Fruit fly (Drosophila melanogaster) whole organism, embryonic: ENCODE data around the gene RpL34b.

Experiments used
- B-H1 ChIP-seq: fragments of 200-800 bp; sonication (Bioruptor generic); IDR thresholded peaks from 3 replicates; pipeline ENCODE4 v1.3.6; 2022; ENCODE audit warnings: missing biosample characterization, missing genetic modification characterization
- CG10209 ChIP-seq: fragments of 200-800 bp; sonication (Bioruptor generic); optimal IDR thresholded peaks from 3 replicates; lab custom pipeline; 2017; ENCODE audit warnings: missing biosample characterization, mild to moderate bottlenecking, missing genetic modification characterization, missing genetic modification reagents
- CG10462 ChIP-seq: fragments of 200-800 bp; sonication (Bioruptor generic); optimal IDR thresholded peaks from 2 replicates; lab custom pipeline; 2016; ENCODE audit warnings: missing biosample characterization, missing genetic modification characterization
- CG10959 ChIP-seq: fragments of 200-800 bp; sonication (Bioruptor generic); IDR thresholded peaks from 2 replicates; pipeline ENCODE4 v1.3.6; 2022; ENCODE audit warnings: missing biosample characterization, missing genetic modification characterization
- CG11093 ChIP-seq: fragments of 200-800 bp; sonication (Bioruptor generic); IDR thresholded peaks from 3 replicates; pipeline ENCODE4 v1.3.6; 2022; ENCODE audit warnings: missing biosample characterization, missing genetic modification characterization
- CG11456 ChIP-seq: fragments of 200-800 bp; sonication (Bioruptor generic); IDR thresholded peaks from 3 replicates; pipeline ENCODE4 v1.3.6; 2022; ENCODE audit warnings: missing biosample characterization, missing genetic modification characterization
- CG15269 ChIP-seq: fragments of 200-800 bp; sonication (Bioruptor generic); optimal IDR thresholded peaks from 2 replicates; lab custom pipeline; 2018; ENCODE audit warnings: missing biosample characterization, mild to moderate bottlenecking, missing genetic modification characterization, moderate library complexity
- CG15514 ChIP-seq: fragments of 200-800 bp; sonication (Bioruptor generic); optimal IDR thresholded peaks from 3 replicates; lab custom pipeline; 2017; ENCODE audit warnings: missing biosample characterization, missing genetic modification characterization, mild to moderate bottlenecking, moderate library complexity, missing genetic modification reagents
- CG16813 ChIP-seq: fragments of 200-800 bp; sonication (Bioruptor generic); IDR thresholded peaks from 3 replicates; pipeline ENCODE4 v1.3.6; 2022; ENCODE audit warnings: missing biosample characterization, missing genetic modification characterization; ENCODE audit not compliant: partially characterized antibody
- CG17829 ChIP-seq: fragments of 200-800 bp; optimal IDR thresholded peaks from 2 replicates; lab custom pipeline; 2019; ENCODE audit warnings: missing biosample characterization, mild to moderate bottlenecking, missing genetic modification characterization, moderate library complexity
- CG18476 ChIP-seq: fragments of 200-800 bp; sonication (Bioruptor generic); optimal IDR thresholded peaks from 2 replicates; lab custom pipeline; 2016; ENCODE audit warnings: missing biosample characterization, mild to moderate bottlenecking, missing genetic modification characterization
- CG18764 ChIP-seq: fragments of 200-800 bp; sonication (Bioruptor generic); optimal IDR thresholded peaks from 3 replicates; lab custom pipeline; 2016; ENCODE audit warnings: missing biosample characterization, missing genetic modification characterization
- CG32532 ChIP-seq: fragments of 200-800 bp; sonication (Bioruptor generic); IDR thresholded peaks from 2 replicates; pipeline ENCODE4 v1.3.6; 2022; ENCODE audit warnings: missing biosample characterization, missing genetic modification characterization
- CG32767 ChIP-seq: fragments of 200-800 bp; sonication (Bioruptor generic); IDR thresholded peaks from 2 replicates; pipeline ENCODE4 v1.3.6; 2022; ENCODE audit warnings: missing biosample characterization, missing genetic modification characterization
- CG34422 ChIP-seq: fragments of 200-800 bp; sonication (Bioruptor generic); IDR thresholded peaks from 3 replicates; pipeline ENCODE4 v1.3.6; 2022; ENCODE audit warnings: missing biosample characterization, missing genetic modification characterization
- CG4617 ChIP-seq: fragments of 200-800 bp; sonication (Bioruptor generic); optimal IDR thresholded peaks from 3 replicates; lab custom pipeline; 2016; ENCODE audit warnings: missing biosample characterization, missing genetic modification characterization, borderline replicate concordance
- CG6813 ChIP-seq: fragments of 200-800 bp; sonication (Bioruptor generic); optimal IDR thresholded peaks from 2 replicates; lab custom pipeline; 2017; ENCODE audit warnings: missing biosample characterization, missing genetic modification characterization, mild to moderate bottlenecking, moderate library complexity, missing genetic modification reagents
- CG7928 ChIP-seq: fragments of 200-800 bp; sonication (Bioruptor generic); optimal IDR thresholded peaks from 2 replicates; lab custom pipeline; 2017; ENCODE audit warnings: missing biosample characterization, mild to moderate bottlenecking, missing genetic modification characterization
- CG8478 ChIP-seq: fragments of >200 bp; optimal IDR thresholded peaks from 2 replicates; lab custom pipeline; 2018
- CrebB ChIP-seq: fragments of 200-800 bp; sonication (Bioruptor generic); optimal IDR thresholded peaks from 3 replicates; lab custom pipeline; 2018; ENCODE audit warnings: missing biosample characterization, mild to moderate bottlenecking, missing genetic modification characterization
- Deaf1 ChIP-seq: fragments of 200-800 bp; optimal IDR thresholded peaks from 3 replicates; lab custom pipeline; 2019; ENCODE audit warnings: missing biosample characterization, mild to moderate bottlenecking, missing genetic modification characterization, moderate library complexity
- Dek ChIP-seq: fragments of 200-800 bp; sonication (Bioruptor generic); optimal IDR thresholded peaks from 3 replicates; lab custom pipeline; 2019; ENCODE audit warnings: missing biosample characterization, mild to moderate bottlenecking, missing genetic modification characterization, moderate library complexity
- Dip2 ChIP-seq: fragments of 200-800 bp; sonication (Bioruptor generic); IDR thresholded peaks from 2 replicates; pipeline ENCODE4 v1.3.6; 2022; ENCODE audit warnings: missing biosample characterization, missing genetic modification characterization
- Dll ChIP-seq: fragments of 200-800 bp; sonication (Bioruptor generic); IDR thresholded peaks from 4 replicates; pipeline ENCODE4 v1.3.6; 2022; ENCODE audit warnings: missing biosample characterization, missing genetic modification characterization; ENCODE audit not compliant: partially characterized antibody
- Drgx ChIP-seq: fragments of 200-800 bp; sonication (Bioruptor generic); IDR thresholded peaks from 2 replicates; pipeline ENCODE4 v1.3.6; 2022; ENCODE audit warnings: missing biosample characterization, missing genetic modification characterization
- Fer3 ChIP-seq: fragments of 200-800 bp; sonication (Bioruptor generic); optimal IDR thresholded peaks from 2 replicates; lab custom pipeline; 2018; ENCODE audit warnings: missing biosample characterization, mild to moderate bottlenecking, missing genetic modification characterization, moderate library complexity
- H2.0 ChIP-seq: fragments of 200-800 bp; sonication (Bioruptor generic); IDR thresholded peaks from 2 replicates; pipeline ENCODE4 v1.3.6; 2022; ENCODE audit warnings: missing biosample characterization, missing genetic modification characterization
- Hr39 ChIP-seq: fragments of >200 bp; optimal IDR thresholded peaks from 2 replicates; lab custom pipeline; 2017
- Hsf ChIP-seq: fragments of 200-800 bp; sonication (Bioruptor generic); optimal IDR thresholded peaks from 3 replicates; lab custom pipeline; 2016; ENCODE audit warnings: missing biosample characterization, missing genetic modification characterization
- MESR4 ChIP-seq: fragments of 200-800 bp; sonication (Bioruptor generic); optimal IDR thresholded peaks from 2 replicates; lab custom pipeline; 2018; ENCODE audit warnings: missing biosample characterization, mild to moderate bottlenecking, missing genetic modification characterization, moderate library complexity
- Mad ChIP-seq: fragments of 200-800 bp; sonication (Bioruptor generic); optimal IDR thresholded peaks from 2 replicates; lab custom pipeline; 2016; ENCODE audit warnings: missing biosample characterization, missing genetic modification characterization
- NfI ChIP-seq: fragments of 200-800 bp; sonication (Bioruptor generic); optimal IDR thresholded peaks from 3 replicates; lab custom pipeline; 2018; ENCODE audit warnings: missing biosample characterization, mild to moderate bottlenecking, missing genetic modification characterization, moderate library complexity
- Ptx1 ChIP-seq: fragments of 200-800 bp; sonication (Bioruptor generic); IDR thresholded peaks from 2 replicates; pipeline ENCODE4 v1.3.6; 2022; ENCODE audit warnings: missing biosample characterization, missing genetic modification characterization
- Sox102F ChIP-seq: fragments of 200-800 bp; sonication (Bioruptor generic); optimal IDR thresholded peaks from 2 replicates; lab custom pipeline; 2018; ENCODE audit warnings: missing biosample characterization, mild to moderate bottlenecking, missing genetic modification characterization, moderate library complexity
- TFAM ChIP-seq: fragments of 200-800 bp; sonication (Bioruptor generic); optimal IDR thresholded peaks from 2 replicates; lab custom pipeline; 2017; ENCODE audit warnings: missing biosample characterization, missing genetic modification characterization, inconsistent platforms
- al ChIP-seq: fragments of 200-800 bp; sonication (Bioruptor generic); IDR thresholded peaks from 2 replicates; pipeline ENCODE4 v1.3.6; 2022; ENCODE audit warnings: missing biosample characterization, missing genetic modification characterization
- ash1 ChIP-seq: fragments of 200-800 bp; sonication (Bioruptor generic); optimal IDR thresholded peaks from 2 replicates; lab custom pipeline; 2018; ENCODE audit warnings: missing biosample characterization, mild to moderate bottlenecking, missing genetic modification characterization
- ato ChIP-seq: fragments of 200-800 bp; sonication (Bioruptor generic); IDR thresholded peaks from 2 replicates; pipeline ENCODE4 v1.3.6; 2022; ENCODE audit warnings: missing biosample characterization, missing genetic modification characterization; ENCODE audit not compliant: partially characterized antibody
- dati ChIP-seq: fragments of 200-800 bp; sonication (Bioruptor generic); IDR thresholded peaks from 2 replicates; pipeline ENCODE4 v1.3.6; 2022; ENCODE audit warnings: missing biosample characterization, missing genetic modification characterization
- gce ChIP-seq: fragments of 200-800 bp; sonication (Bioruptor generic); IDR thresholded peaks from 3 replicates; pipeline ENCODE4 v1.3.6; 2022; ENCODE audit warnings: missing biosample characterization, missing genetic modification characterization
- gcm2 ChIP-seq: fragments of 200-800 bp; sonication (Bioruptor generic); optimal IDR thresholded peaks from 2 replicates; lab custom pipeline; 2016; ENCODE audit warnings: missing biosample characterization, missing genetic modification characterization
- gfzf ChIP-seq: fragments of 200-800 bp; sonication (Bioruptor generic); optimal IDR thresholded peaks from 2 replicates; lab custom pipeline; 2016; ENCODE audit warnings: missing biosample characterization, mild to moderate bottlenecking, missing genetic modification characterization, moderate library complexity
- klu ChIP-seq: fragments of 200-800 bp; sonication (Bioruptor generic); IDR thresholded peaks from 2 replicates; pipeline ENCODE4 v1.3.6; 2022; ENCODE audit warnings: missing biosample characterization, missing genetic modification characterization
- kni ChIP-seq: fragments of 200-800 bp; sonication (Bioruptor generic); optimal IDR thresholded peaks from 3 replicates; lab custom pipeline; 2017; ENCODE audit warnings: mild to moderate bottlenecking, missing biosample characterization, missing genetic modification reagents, missing genetic modification characterization
- pan ChIP-seq, 4 experiments: fragments of >200 bp in 3 of 4; fragments of 200-800 bp in 1 of 4; sonication (Bioruptor generic) in 1 of 4; optimal IDR thresholded peaks in 3 of 4; IDR thresholded peaks in 1 of 4; 2 replicates each; pipeline versions ENCODE4 v1.3.6 to Lab custom; 2017 to 2022; ENCODE audit warnings: missing biosample characterization in 2 of 4, missing genetic modification characterization in 2 of 4, mixed read lengths in 1 of 4
- prd ChIP-seq, 3 experiments: fragments of >200 bp in 2 of 3; fragments of 200-800 bp in 1 of 3; sonication (Bioruptor generic) in 1 of 3; optimal IDR thresholded peaks in 2 of 3; IDR thresholded peaks in 1 of 3; 2 replicates in 2 of 3; 3 replicates in 1 of 3; pipeline versions ENCODE4 v1.3.6 to Lab custom; 2017 to 2022; ENCODE audit warnings: missing biosample characterization in 1 of 3, missing genetic modification characterization in 1 of 3
- sens ChIP-seq: fragments of 200-800 bp; sonication (Bioruptor generic); peaks from one replicate; lab custom pipeline; 2016; ENCODE audit warnings: missing biosample characterization, missing genetic modification characterization
- sim ChIP-seq: fragments of 200-800 bp; sonication (Bioruptor generic); IDR thresholded peaks from 2 replicates; pipeline ENCODE4 v1.3.6; 2022; ENCODE audit warnings: missing biosample characterization, missing genetic modification characterization
- sob ChIP-seq: fragments of 200-800 bp; sonication (Bioruptor generic); IDR thresholded peaks from 2 replicates; pipeline ENCODE4 v1.3.6; 2022; ENCODE audit warnings: missing biosample characterization, missing genetic modification characterization
- tgo ChIP-seq: fragments of 200-800 bp; sonication (Bioruptor generic); IDR thresholded peaks from 3 replicates; pipeline ENCODE4 v1.3.6; 2022; ENCODE audit warnings: missing biosample characterization, missing genetic modification characterization

Gene RpL34b

DNA sequence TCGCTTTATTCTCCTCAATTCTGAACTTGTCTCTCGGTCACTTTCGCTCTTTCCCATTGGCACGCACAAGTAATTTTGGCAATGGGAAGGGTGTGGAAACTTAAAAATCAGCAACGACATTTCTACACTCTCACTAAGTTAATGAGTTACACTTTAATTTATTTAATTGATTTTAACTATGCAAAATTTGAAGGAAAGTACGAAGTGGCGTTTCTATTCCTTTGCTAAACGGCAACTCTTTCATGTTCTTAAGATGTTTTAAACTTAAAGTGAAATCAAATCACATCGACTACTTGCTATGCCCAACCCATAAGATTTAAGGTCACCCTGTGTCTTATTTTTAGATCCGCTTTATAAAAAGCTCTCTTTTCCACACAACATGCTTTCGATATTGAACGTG lies 30.6 kb downstream of the RpL34b start (continued):
- 0 out of 2 replicates have a peak, but pooled peaks have one; percentile 34 for TF ChIP-seq CG32767
- no peak for TF ChIP-seq CG8478 (lab: Kevin White, UChicago)
- peak; percentile 81 for TF ChIP-seq sens (GFP tag; lab: Kevin White, UChicago)
- no peak for TF ChIP-seq CrebB
- TF ChIP-seq Dll (GFP tag; lab: Robert Waterston, UW), result no peak
- TF ChIP-seq CG4617 (GFP tag; lab: Kevin White, UChicago), result no peak
- TF ChIP-seq prd (optimal IDR thresholded peaks at IDR 0.05; lab: Kevin White, UChicago), result no peak
- peak; percentile 64; the same call in 2 of the 3 replicates for TF ChIP-seq prd (GFP tag; IDR thresholded peaks at IDR 0.05; lab: Robert Waterston, UW)
- TF ChIP-seq Deaf1 (tag; lab: Kevin White, UChicago), result no peak
- TF ChIP-seq dati (GFP tag; lab: Robert Waterston, UW), result no peak
- peak; percentile 73 for TF ChIP-seq CG32532 (GFP tag; lab: Robert Waterston, UW)
- peak; percentile 53 for TF ChIP-seq NfI (GFP tag; lab: Kevin White, UChicago)
- peak; percentile 71 for TF ChIP-seq Sox102F
- no peak for TF ChIP-seq kni (GFP tag; lab: Kevin White, UChicago)
- TF ChIP-seq B-H1 (GFP tag; lab: Robert Waterston, UW), result peak; percentile 38; the same call in 1 of the 3 replicates
- TF ChIP-seq Hsf (GFP tag; lab: Kevin White, UChicago), result peak; percentile 34
- TF ChIP-seq CG11456 (GFP tag; lab: Robert Waterston, UW), result no peak
- TF ChIP-seq CG34422 (GFP tag; lab: Robert Waterston, UW), result 0 out of 3 replicates have a peak, but pooled peaks have one; percentile 44
- TF ChIP-seq Mad (GFP tag; lab: Kevin White, UChicago), result no peak
- TF ChIP-seq tgo (GFP tag; lab: Robert Waterston, UW), result peak; percentile 64; the same call in 2 of the 3 replicates
- no peak for TF ChIP-seq sim (GFP tag; lab: Robert Waterston, UW)
- no peak for TF ChIP-seq Dip2 (GFP tag; lab: Robert Waterston, UW)
- peak; percentile 44; the same call in 1 of the 2 replicates for TF ChIP-seq Drgx (GFP tag; lab: Robert Waterston, UW)
- TF ChIP-seq al (GFP tag; lab: Robert Waterston, UW), result peak; percentile 52; the same call in 1 of the 2 replicates
- peak; percentile 28 for TF ChIP-seq CG15514 (GFP tag; lab: Kevin White, UChicago)
- TF ChIP-seq CG18764 (GFP tag; lab: Kevin White, UChicago), result no peak
- TF ChIP-seq gcm2, result peak; percentile 31
- peak; percentile 30 for TF ChIP-seq Dek (tag; lab: Kevin White, UChicago)
- no peak for TF ChIP-seq CG16813 (GFP tag; lab: Robert Waterston, UW)
- TF ChIP-seq Fer3 (tag; lab: Kevin White, UChicago), result peak; percentile 69
- TF ChIP-seq CG10209, result peak; percentile 47
- TF ChIP-seq CG10462 (GFP tag; lab: Kevin White, UChicago), result no peak
- TF ChIP-seq ash1 (GFP tag; lab: Kevin White, UChicago), result no peak
- TF ChIP-seq H2.0 (GFP tag; lab: Robert Waterston, UW), result peak; percentile 13; the same call in 1 of the 2 replicates
- TF ChIP-seq CG7928 (GFP tag; lab: Kevin White, UChicago), result no peak
- no peak for TF ChIP-seq CG11093
- TF ChIP-seq Hr39 (lab: Kevin White, UChicago), result no peak
- no peak for TF ChIP-seq MESR4 (GFP tag; lab: Kevin White, UChicago)
- peak; percentile 74 for TF ChIP-seq sob (GFP tag; lab: Robert Waterston, UW)
- TF ChIP-seq CG18476 (GFP tag; lab: Kevin White, UChicago), result no peak
- no peak for TF ChIP-seq klu
- no peak for TF ChIP-seq ato
- peak; percentile 81 for TF ChIP-seq CG15269 (tag; lab: Kevin White, UChicago)
- TF ChIP-seq gce (GFP tag; lab: Robert Waterston, UW), result no peak
- peak; percentile 5 for TF ChIP-seq CG17829
- no peak for TF ChIP-seq pan (optimal IDR thresholded peaks at IDR 0.05; lab: Kevin White, UChicago)
- peak in 1 of 2 experiments; percentile 76 for TF ChIP-seq pan (GFP tag; optimal IDR thresholded peaks at IDR 0.05 in 1 of 2, IDR thresholded peaks at IDR 0.05 in 1 of 2)
- no peak for TF ChIP-seq CG6813 (GFP tag; lab: Kevin White, UChicago)
- no peak for TF ChIP-seq CG10959
- peak; percentile 69; the same call in 1 of the 2 replicates for TF ChIP-seq Ptx1 (GFP tag; lab: Robert Waterston, UW)
- no peak for TF ChIP-seq gfzf (GFP tag; lab: Kevin White, UChicago)
- no peak for TF ChIP-seq TFAM (GFP tag; lab: Kevin White, UChicago)
